Worm (Caenorhabditis elegans): Measurements from ENCODE around the gene T01C4.8.

ce11 chrV:7079388-7079787 lies 50.0 kb downstream of the T01C4.8 start:
- TF ChIP-seq unc-62 (GFP tag; optimal IDR thresholded peaks at IDR 0.05), result no peak
- TF ChIP-seq elt-1 (tag; optimal IDR thresholded peaks at IDR 0.05), result no peak
